Fruit fly (Drosophila melanogaster): ENCODE measurements around the gene mab-21.

DNA sequence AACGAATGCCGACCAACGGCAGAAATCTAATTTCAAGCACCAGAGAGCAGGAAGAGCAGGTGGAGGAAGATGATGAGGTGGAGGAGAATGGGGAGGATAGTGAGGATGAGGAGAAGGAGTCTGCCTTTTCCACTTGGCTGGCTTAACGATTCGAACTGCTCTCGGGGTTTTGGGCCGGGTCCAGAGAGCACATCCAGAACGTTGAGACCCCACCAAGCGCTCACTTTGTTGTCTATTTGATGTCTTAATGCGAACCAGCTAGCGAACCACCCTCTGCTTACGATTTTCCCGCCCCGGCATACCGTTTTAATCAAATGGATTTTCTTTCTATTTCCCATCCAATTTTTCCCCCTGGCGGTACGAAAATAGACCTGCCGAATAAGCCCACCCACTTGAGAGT is 21.8 kb upstream of the mab-21 start:
- TF ChIP-seq ttk (GFP tag; IDR thresholded peaks at IDR 0.05), result no peak
- no peak for TF ChIP-seq CG2678 (tag; optimal IDR thresholded peaks at IDR 0.05)
- no peak for TF ChIP-seq CG18011 (GFP tag; optimal IDR thresholded peaks at IDR 0.05)
- TF ChIP-seq CG10366 (GFP tag; IDR thresholded peaks at IDR 0.05), result no peak
- TF ChIP-seq BtbVII (GFP tag; optimal IDR thresholded peaks at IDR 0.05), result no peak
- TF ChIP-seq sc (optimal IDR thresholded peaks at IDR 0.05), result no peak
- TF ChIP-seq sc (GFP tag; optimal IDR thresholded peaks at IDR 0.05), result no peak
- no peak for TF ChIP-seq gem (tag; optimal IDR thresholded peaks at IDR 0.05)
- no peak for TF ChIP-seq stc (GFP tag; IDR thresholded peaks at IDR 0.05)
- TF ChIP-seq CG3726 (GFP tag; IDR thresholded peaks at IDR 0.05), result no peak
- TF ChIP-seq Hr39 (optimal IDR thresholded peaks at IDR 0.05), result no peak
- TF ChIP-seq bcd (GFP tag; optimal IDR thresholded peaks at IDR 0.05), result no peak
- no peak for TF ChIP-seq CG9932 (GFP tag; IDR thresholded peaks at IDR 0.05)
